Fruit fly (Drosophila melanogaster) whole organism, embryonic: ENCODE results near the gene CG14194.
A peak's percentile ranks its signal among the peaks of the same experiment; 100 is the strongest.

ENCODE experiments used
- Atf6 ChIP-seq: fragments of 200-800 bp; sonication (Bioruptor generic); IDR thresholded peaks from 2 replicates; pipeline ENCODE4 v1.3.6; 2022; ENCODE audit warnings: missing biosample characterization, missing genetic modification characterization
- Awh ChIP-seq: fragments of 200-800 bp; sonication (Bioruptor generic); IDR thresholded peaks from 2 replicates; pipeline ENCODE4, ENCODE4 v1.3.6; 2022; ENCODE audit warnings: missing biosample characterization, missing genetic modification characterization
- B-H2 ChIP-seq: fragments of 200-800 bp; sonication (Bioruptor generic); optimal IDR thresholded peaks from 2 replicates; lab custom pipeline; 2018; ENCODE audit warnings: missing biosample characterization, mild to moderate bottlenecking, missing genetic modification characterization
- Blimp-1 ChIP-seq: fragments of 200-800 bp; sonication (Bioruptor generic); optimal IDR thresholded peaks from 3 replicates; lab custom pipeline; 2018; ENCODE audit warnings: missing biosample characterization, missing genetic modification characterization, mild to moderate bottlenecking, moderate library complexity, missing genetic modification reagents
- CG11398 ChIP-seq: fragments of 200-800 bp; sonication (Bioruptor generic); optimal IDR thresholded peaks from 2 replicates; lab custom pipeline; 2016; ENCODE audit warnings: missing biosample characterization, missing genetic modification characterization
- CG12104 ChIP-seq: fragments of 200-800 bp; sonication (Bioruptor generic); optimal IDR thresholded peaks from 3 replicates; lab custom pipeline; 2016; ENCODE audit warnings: missing biosample characterization, missing genetic modification characterization
- CG12769 ChIP-seq: fragments of 200-800 bp; sonication (Bioruptor generic); optimal IDR thresholded peaks from 2 replicates; lab custom pipeline; 2019; ENCODE audit warnings: missing biosample characterization, mild to moderate bottlenecking, missing genetic modification characterization, moderate library complexity
- CG13775 ChIP-seq: fragments of 200-800 bp; sonication (Bioruptor generic); optimal IDR thresholded peaks from 3 replicates; lab custom pipeline; 2017; ENCODE audit warnings: missing biosample characterization, mild to moderate bottlenecking, missing genetic modification characterization
- CG14860 ChIP-seq: fragments of 200-800 bp; sonication (Bioruptor generic); IDR thresholded peaks from 3 replicates; pipeline ENCODE4 v1.3.6; 2022; ENCODE audit warnings: missing biosample characterization, missing genetic modification characterization; ENCODE audit not compliant: partially characterized antibody
- CG1602 ChIP-seq: fragments of 200-800 bp; sonication (Bioruptor generic); optimal IDR thresholded peaks from 3 replicates; lab custom pipeline; 2016; ENCODE audit warnings: missing biosample characterization, missing genetic modification characterization
- CG17361 ChIP-seq: fragments of 200-800 bp; sonication (Bioruptor generic); IDR thresholded peaks from 3 replicates; pipeline ENCODE4 v1.3.6; 2022; ENCODE audit warnings: missing biosample characterization, missing genetic modification characterization
- CG18476 ChIP-seq: fragments of 200-800 bp; sonication (Bioruptor generic); optimal IDR thresholded peaks from 2 replicates; lab custom pipeline; 2016; ENCODE audit warnings: missing biosample characterization, mild to moderate bottlenecking, missing genetic modification characterization
- CG2199 ChIP-seq: fragments of 200-800 bp; sonication (Bioruptor generic); IDR thresholded peaks from 3 replicates; pipeline ENCODE4 v1.3.6; 2022; ENCODE audit warnings: missing biosample characterization, missing genetic modification characterization
- CG32532 ChIP-seq: fragments of 200-800 bp; sonication (Bioruptor generic); IDR thresholded peaks from 2 replicates; pipeline ENCODE4 v1.3.6; 2022; ENCODE audit warnings: missing biosample characterization, missing genetic modification characterization
- CG6175 ChIP-seq: fragments of 200-800 bp; sonication (Bioruptor generic); IDR thresholded peaks from 3 replicates; pipeline ENCODE4 v1.3.6; 2022; ENCODE audit warnings: missing biosample characterization, missing genetic modification characterization
- CG6813 ChIP-seq: fragments of 200-800 bp; sonication (Bioruptor generic); optimal IDR thresholded peaks from 2 replicates; lab custom pipeline; 2017; ENCODE audit warnings: missing biosample characterization, missing genetic modification characterization, mild to moderate bottlenecking, moderate library complexity, missing genetic modification reagents
- CG8924 ChIP-seq: fragments of 200-800 bp; optimal IDR thresholded peaks from 3 replicates; lab custom pipeline; 2019; ENCODE audit warnings: missing biosample characterization, mild to moderate bottlenecking, missing genetic modification characterization, moderate library complexity
- CG9437 ChIP-seq: fragments of 200-800 bp; sonication (Bioruptor generic); optimal IDR thresholded peaks from 2 replicates; lab custom pipeline; 2018; ENCODE audit warnings: missing biosample characterization, mild to moderate bottlenecking, missing genetic modification characterization
- CG9609 ChIP-seq: fragments of 200-800 bp; sonication (Bioruptor generic); optimal IDR thresholded peaks from 3 replicates; lab custom pipeline; 2016; ENCODE audit warnings: missing biosample characterization, missing genetic modification characterization
- CG9932 ChIP-seq: fragments of 200-800 bp; sonication (Bioruptor generic); IDR thresholded peaks from 2 replicates; pipeline ENCODE4 v1.3.6; 2022; ENCODE audit warnings: missing biosample characterization, missing genetic modification characterization
- CkIIα-i1 ChIP-seq: fragments of 200-800 bp; sonication (Bioruptor generic); IDR thresholded peaks from 2 replicates; pipeline ENCODE4 v1.3.6; 2022; ENCODE audit warnings: missing biosample characterization, missing genetic modification characterization
- Dad ChIP-seq: fragments of 200-800 bp; sonication (Bioruptor generic); optimal IDR thresholded peaks from 3 replicates; lab custom pipeline; 2016; ENCODE audit warnings: missing biosample characterization, missing genetic modification characterization
- Doc2 ChIP-seq: fragments of 200-800 bp; sonication (Bioruptor generic); IDR thresholded peaks from 2 replicates; pipeline ENCODE4 v1.3.6; 2022; ENCODE audit warnings: missing biosample characterization, missing genetic modification characterization
- Dp ChIP-seq: fragments of 200-800 bp; sonication (Bioruptor generic); optimal IDR thresholded peaks from 2 replicates; lab custom pipeline; 2018; ENCODE audit warnings: missing biosample characterization, mild to moderate bottlenecking, missing genetic modification characterization, moderate library complexity
- Drgx ChIP-seq: fragments of 200-800 bp; sonication (Bioruptor generic); IDR thresholded peaks from 2 replicates; pipeline ENCODE4 v1.3.6; 2022; ENCODE audit warnings: missing biosample characterization, missing genetic modification characterization
- Ets65A ChIP-seq: fragments of 200-800 bp; sonication (Bioruptor generic); peaks from one replicate; lab custom pipeline; 2016; ENCODE audit warnings: missing biosample characterization, missing genetic modification characterization
- HLH4C ChIP-seq: fragments of 200-800 bp; sonication (Bioruptor generic); IDR thresholded peaks from 3 replicates; pipeline ENCODE4 v1.3.6; 2022; ENCODE audit warnings: missing biosample characterization, missing genetic modification characterization; ENCODE audit not compliant: partially characterized antibody
- Med ChIP-seq: fragments of 200-800 bp; sonication (Bioruptor generic); peaks from one replicate; lab custom pipeline; 2016; ENCODE audit warnings: missing biosample characterization, missing genetic modification characterization, mild to moderate bottlenecking, inconsistent platforms, moderate library complexity
- Tbp ChIP-seq: fragments of >200 bp; optimal IDR thresholded peaks from 2 replicates; lab custom pipeline; 2018; ENCODE audit warnings: missing biosample characterization, missing genetic modification characterization
- Vsx1 ChIP-seq: fragments of 200-800 bp; sonication (Bioruptor generic); optimal IDR thresholded peaks from 2 replicates; lab custom pipeline; 2017; ENCODE audit warnings: missing biosample characterization, mild to moderate bottlenecking, missing genetic modification characterization, missing genetic modification reagents
- chinmo ChIP-seq: fragments of 200-800 bp; sonication (Bioruptor generic); IDR thresholded peaks from 4 replicates; pipeline ENCODE4 v1.3.6; 2022; ENCODE audit warnings: missing biosample characterization, missing genetic modification characterization; ENCODE audit not compliant: partially characterized antibody
- chm ChIP-seq: fragments of 200-800 bp; sonication (Bioruptor generic); IDR thresholded peaks from 2 replicates; pipeline ENCODE4 v1.3.6; 2022; ENCODE audit warnings: missing biosample characterization, missing genetic modification characterization
- crol ChIP-seq: fragments of 200-800 bp; sonication (Bioruptor generic); IDR thresholded peaks from 2 replicates; pipeline ENCODE4 v1.3.6; 2022; ENCODE audit warnings: missing biosample characterization, missing genetic modification characterization
- dimm ChIP-seq: fragments of 200-800 bp; sonication (Bioruptor generic); IDR thresholded peaks from 2 replicates; pipeline ENCODE4 v1.3.6; 2022; ENCODE audit warnings: missing biosample characterization, missing genetic modification characterization
- dysf ChIP-seq: fragments of 200-800 bp; sonication (Bioruptor generic); IDR thresholded peaks from 3 replicates; pipeline ENCODE4 v1.3.6; 2022; ENCODE audit warnings: missing biosample characterization, missing genetic modification characterization
- en ChIP-seq: fragments of 200-800 bp; sonication (Bioruptor generic); optimal IDR thresholded peaks from 2 replicates; lab custom pipeline; 2016; ENCODE audit warnings: missing biosample characterization, missing genetic modification characterization
- fru ChIP-seq: fragments of >200 bp; optimal IDR thresholded peaks from 2 replicates; lab custom pipeline; 2017
- gcm ChIP-seq: fragments of 200-800 bp; sonication (Bioruptor generic); optimal IDR thresholded peaks from 2 replicates; lab custom pipeline; 2019; ENCODE audit warnings: missing biosample characterization, mild to moderate bottlenecking, missing genetic modification characterization, moderate library complexity
- h ChIP-seq: fragments of >200 bp; optimal IDR thresholded peaks from 2 replicates; lab custom pipeline; 2017
- hth ChIP-seq: fragments of >200 bp; optimal IDR thresholded peaks from 2 replicates; lab custom pipeline; 2017; ENCODE audit warnings: inconsistent platforms
- nom ChIP-seq: fragments of 200-800 bp; sonication (Bioruptor generic); optimal IDR thresholded peaks from 2 replicates; lab custom pipeline; 2017; ENCODE audit warnings: missing biosample characterization, missing genetic modification characterization, mild to moderate bottlenecking, moderate library complexity, missing genetic modification reagents
- pan ChIP-seq, 4 experiments: fragments of >200 bp in 3 of 4; fragments of 200-800 bp in 1 of 4; sonication (Bioruptor generic) in 1 of 4; optimal IDR thresholded peaks in 3 of 4; IDR thresholded peaks in 1 of 4; 2 replicates each; pipeline versions ENCODE4 v1.3.6 to Lab custom; 2017 to 2022; ENCODE audit warnings: missing biosample characterization in 2 of 4, missing genetic modification characterization in 2 of 4, mixed read lengths in 1 of 4
- rib ChIP-seq: fragments of 200-800 bp; sonication (Bioruptor generic); IDR thresholded peaks from 2 replicates; pipeline ENCODE4 v1.3.6; 2022; ENCODE audit warnings: missing biosample characterization, missing genetic modification characterization
- row ChIP-seq: fragments of 200-800 bp; sonication (Bioruptor generic); IDR thresholded peaks from 3 replicates; pipeline ENCODE4 v1.3.6; 2022; ENCODE audit warnings: missing biosample characterization, missing genetic modification characterization
- slbo ChIP-seq: fragments of 200-800 bp; sonication (Bioruptor generic); IDR thresholded peaks from 2 replicates; pipeline ENCODE4 v1.3.6; 2022; ENCODE audit warnings: missing biosample characterization, missing genetic modification characterization
- sr ChIP-seq: fragments of 200-800 bp; sonication (Bioruptor generic); IDR thresholded peaks from 3 replicates; pipeline ENCODE4 v1.3.6; 2022; ENCODE audit warnings: missing biosample characterization, missing genetic modification characterization
- tap ChIP-seq: fragments of 200-800 bp; optimal IDR thresholded peaks from 3 replicates; lab custom pipeline; 2019; ENCODE audit warnings: missing biosample characterization, mild to moderate bottlenecking, missing genetic modification characterization, moderate library complexity
- tio ChIP-seq: fragments of 200-800 bp; sonication (Bioruptor generic); optimal IDR thresholded peaks from 2 replicates; lab custom pipeline; 2017; ENCODE audit warnings: missing biosample characterization, missing genetic modification characterization, inconsistent platforms
- tup ChIP-seq: fragments of 200-800 bp; sonication (Bioruptor generic); optimal IDR thresholded peaks from 2 replicates; lab custom pipeline; 2016; ENCODE audit warnings: missing biosample characterization, mild to moderate bottlenecking, missing genetic modification characterization, moderate library complexity
- z ChIP-seq: fragments of 200-800 bp; sonication (Bioruptor generic); IDR thresholded peaks from 3 replicates; pipeline ENCODE4 v1.3.6; 2022; ENCODE audit warnings: missing biosample characterization, missing genetic modification characterization
- zf30C ChIP-seq: fragments of 200-800 bp; sonication (Bioruptor generic); optimal IDR thresholded peaks from 3 replicates; lab custom pipeline; 2018; ENCODE audit warnings: missing biosample characterization, mild to moderate bottlenecking, missing genetic modification characterization

Gene CG14194

dm6 chrX:19225304-19225640 lies 31.9 kb downstream of the CG14194 start:
- no peak for TF ChIP-seq CG2199
- TF ChIP-seq chinmo (GFP tag; lab: Robert Waterston, UW): 0 out of 4 replicates have a peak, but pooled peaks have one; percentile 17
- TF ChIP-seq slbo (GFP tag; lab: Robert Waterston, UW): no peak
- TF ChIP-seq sr (GFP tag; lab: Robert Waterston, UW): 0 out of 3 replicates have a peak, but pooled peaks have one; percentile 43
- peak; percentile 62; the same call in 1 of the 3 replicates for TF ChIP-seq CG6175 (GFP tag; lab: Robert Waterston, UW)
- TF ChIP-seq Ets65A (GFP tag; lab: Kevin White, UChicago): peak; percentile 3
- peak; percentile 83 for TF ChIP-seq crol
- TF ChIP-seq nom (GFP tag; lab: Kevin White, UChicago): peak; percentile 26
- 0 out of 2 replicates have a peak, but pooled peaks have one; percentile 13 for TF ChIP-seq CG32532 (GFP tag; lab: Robert Waterston, UW)
- no peak for TF ChIP-seq Atf6 (GFP tag; lab: Robert Waterston, UW)
- TF ChIP-seq CG12104: no peak
- TF ChIP-seq Vsx1: no peak
- TF ChIP-seq CG17361 (GFP tag; lab: Robert Waterston, UW): peak; percentile 26; the same call in 2 of the 3 replicates
- no peak for TF ChIP-seq gcm
- peak; percentile 55 for TF ChIP-seq Med (GFP tag; lab: Kevin White, UChicago)
- TF ChIP-seq hth (lab: Kevin White, UChicago): no peak
- no peak for TF ChIP-seq tap (tag; lab: Kevin White, UChicago)
- no peak for TF ChIP-seq HLH4C
- TF ChIP-seq Blimp-1 (GFP tag; lab: Kevin White, UChicago): peak; percentile 64
- no peak for TF ChIP-seq chm (GFP tag; lab: Robert Waterston, UW)
- peak; percentile 26 for TF ChIP-seq CG9437
- no peak for TF ChIP-seq CG11398 (GFP tag; lab: Kevin White, UChicago)
- TF ChIP-seq dimm (GFP tag; lab: Robert Waterston, UW): no peak
- peak; percentile 20 for TF ChIP-seq CG8924 (tag; lab: Kevin White, UChicago)
- no peak for TF ChIP-seq z (GFP tag; lab: Robert Waterston, UW)
- no peak for TF ChIP-seq h (lab: Kevin White, UChicago)
- no peak for TF ChIP-seq CkIIα-i1 (GFP tag; lab: Robert Waterston, UW)
- 0 out of 2 replicates have a peak, but pooled peaks have one; percentile 8 for TF ChIP-seq CG9932 (GFP tag; lab: Robert Waterston, UW)
- no peak for TF ChIP-seq Doc2 (GFP tag; lab: Robert Waterston, UW)
- TF ChIP-seq CG12769 (tag; lab: Kevin White, UChicago): peak; percentile 55
- peak; percentile 32; the same call in 1 of the 2 replicates for TF ChIP-seq rib (GFP tag; lab: Robert Waterston, UW)
- TF ChIP-seq pan (optimal IDR thresholded peaks at IDR 0.05; lab: Kevin White, UChicago): no peak
- TF ChIP-seq pan (GFP tag; optimal IDR thresholded peaks at IDR 0.05 in 1 of 2, IDR thresholded peaks at IDR 0.05 in 1 of 2): peak in 1 of 2 experiments; percentile 20
- TF ChIP-seq CG13775 (GFP tag; lab: Kevin White, UChicago): peak; percentile 13
- no peak for TF ChIP-seq Awh (GFP tag; lab: Robert Waterston, UW)
- no peak for TF ChIP-seq CG18476 (GFP tag; lab: Kevin White, UChicago)
- no peak for TF ChIP-seq tio (GFP tag; lab: Kevin White, UChicago)

dm6 chrX:19229855-19230433 lies 36.6 kb downstream of the CG14194 start:
- TF ChIP-seq Drgx (peak; percentile 40; the same call in 1 of the 2 replicates), CG14860 (no peak)

- no peak for TF ChIP-seq CG6813
- TF ChIP-seq Tbp (GFP tag; lab: Kevin White, UChicago): no peak
- no peak for TF ChIP-seq CG9609 (GFP tag; lab: Kevin White, UChicago)
- TF ChIP-seq tup (GFP tag; lab: Kevin White, UChicago): no peak
- TF ChIP-seq fru (lab: Kevin White, UChicago): no peak
- no peak for TF ChIP-seq B-H2 (GFP tag; lab: Kevin White, UChicago)
- no peak for TF ChIP-seq en (GFP tag; lab: Kevin White, UChicago)
- TF ChIP-seq CG1602 (GFP tag; lab: Kevin White, UChicago): no peak
- no peak for TF ChIP-seq Dad (GFP tag; lab: Kevin White, UChicago)
- no peak for TF ChIP-seq dysf
- TF ChIP-seq Dp (GFP tag; lab: Kevin White, UChicago): no peak
- TF ChIP-seq zf30C: no peak
- TF ChIP-seq CG6175 (GFP tag; lab: Robert Waterston, UW): no peak
- no peak for TF ChIP-seq row (GFP tag; lab: Robert Waterston, UW)
These were observed 45.3 kb downstream of the CG14194 start for dm6 chrX:19238613-19239012.
